Worm (Caenorhabditis elegans) whole organism, L2 larva: ENCODE measurements around the gene T16G12.9.

ENCODE experiments used
- F13H6.1 ChIP-seq: sonication (generic microtip); optimal IDR thresholded peaks from 2 replicates; lab custom pipeline; 2016; ENCODE audit warnings: missing genetic modification characterization, missing compliant biosample characterization
- R02D3.7 ChIP-seq: fragments of 150-350 bp; optimal IDR thresholded peaks from 2 replicates; lab custom pipeline; 2014; ENCODE audit warnings: missing biosample characterization, missing genetic modification characterization
- Y55F3AM.14 ChIP-seq: fragments of 200-800 bp; sonication (Bioruptor generic); optimal IDR thresholded peaks from 2 replicates; lab custom pipeline; 2018; ENCODE audit warnings: mild to moderate bottlenecking, missing genetic modification characterization, missing compliant biosample characterization
- ZK546.5 ChIP-seq: sonication (generic microtip); optimal IDR thresholded peaks from 2 replicates; lab custom pipeline; 2017; ENCODE audit warnings: missing biosample characterization, missing genetic modification characterization
- alr-1 ChIP-seq: fragments of 150-350 bp; optimal IDR thresholded peaks from 2 replicates; lab custom pipeline; 2014; ENCODE audit warnings: missing biosample characterization, missing genetic modification characterization
- aly-2 ChIP-seq: fragments of 150-350 bp; optimal IDR thresholded peaks from 2 replicates; lab custom pipeline; 2014; ENCODE audit warnings: missing biosample characterization, missing genetic modification characterization
- ama-1 ChIP-seq: fragments of 150-350 bp; optimal IDR thresholded peaks from 2 replicates; lab custom pipeline; 2018; ENCODE audit warnings: inconsistent platforms
- blmp-1 ChIP-seq: sonication (generic microtip); optimal IDR thresholded peaks from 2 replicates; lab custom pipeline; 2017; ENCODE audit warnings: missing genetic modification characterization, mild to moderate bottlenecking, missing compliant biosample characterization, antibody characterized with exemption, moderate library complexity; ENCODE audit not compliant: insufficient read depth
- ceh-16 ChIP-seq: fragments of 150-350 bp; optimal IDR thresholded peaks from 2 replicates; lab custom pipeline; 2014; ENCODE audit warnings: missing biosample characterization, missing genetic modification characterization
- ceh-82 ChIP-seq: fragments of 150-350 bp; optimal IDR thresholded peaks from 2 replicates; lab custom pipeline; 2014; ENCODE audit warnings: missing biosample characterization, missing genetic modification characterization
- crh-2 ChIP-seq: sonication (generic microtip); optimal IDR thresholded peaks from 2 replicates; lab custom pipeline; 2017; ENCODE audit warnings: missing biosample characterization, missing genetic modification characterization
- elt-1 ChIP-seq: fragments of 150-350 bp; optimal IDR thresholded peaks from 2 replicates; lab custom pipeline; 2014; ENCODE audit warnings: missing biosample characterization, missing genetic modification characterization
- elt-3 ChIP-seq: sonication (generic microtip); optimal IDR thresholded peaks from 2 replicates; lab custom pipeline; 2017; ENCODE audit warnings: missing biosample characterization, missing genetic modification characterization
- fos-1 ChIP-seq: fragments of 150-350 bp; optimal IDR thresholded peaks from 2 replicates; lab custom pipeline; 2014; ENCODE audit warnings: missing biosample characterization, missing genetic modification characterization
- lin-13 ChIP-seq: fragments of 150-350 bp; optimal IDR thresholded peaks from 2 replicates; lab custom pipeline; 2014; ENCODE audit warnings: missing biosample characterization, missing genetic modification reagents, missing genetic modification characterization
- mab-5 ChIP-seq: fragments of 150-350 bp; optimal IDR thresholded peaks from 2 replicates; lab custom pipeline; 2014; ENCODE audit warnings: missing biosample characterization, missing genetic modification characterization
- mbf-1 ChIP-seq: sonication (generic microtip); optimal IDR thresholded peaks from 2 replicates; lab custom pipeline; 2017; ENCODE audit warnings: missing biosample characterization, missing genetic modification characterization
- mdl-1 ChIP-seq, 2 experiments: fragments of 150-350 bp in 1 of 2; sonication (generic microtip) in 1 of 2; optimal IDR thresholded peaks; 2 replicates each; lab custom pipeline; 2017; ENCODE audit warnings: missing biosample characterization in 2 of 2, missing genetic modification characterization in 2 of 2
- nhr-10 ChIP-seq: sonication (generic microtip); optimal IDR thresholded peaks from 2 replicates; lab custom pipeline; 2017; ENCODE audit warnings: missing biosample characterization, missing genetic modification characterization
- nhr-11 ChIP-seq: fragments of 150-350 bp; optimal IDR thresholded peaks from 2 replicates; lab custom pipeline; 2014; ENCODE audit warnings: missing biosample characterization, missing genetic modification characterization
- nhr-129 ChIP-seq: fragments of 150-350 bp; optimal IDR thresholded peaks from 2 replicates; lab custom pipeline; 2014; ENCODE audit warnings: missing biosample characterization, missing genetic modification characterization
- nhr-21 ChIP-seq: fragments of 150-350 bp; optimal IDR thresholded peaks from 2 replicates; lab custom pipeline; 2014; ENCODE audit warnings: missing biosample characterization, missing genetic modification characterization
- nhr-23 ChIP-seq: fragments of 150-350 bp; optimal IDR thresholded peaks from 2 replicates; lab custom pipeline; 2014; ENCODE audit warnings: missing biosample characterization, missing genetic modification reagents, missing genetic modification characterization
- nhr-237 ChIP-seq: fragments of 150-350 bp; optimal IDR thresholded peaks from 2 replicates; lab custom pipeline; 2014; ENCODE audit warnings: missing biosample characterization, missing genetic modification characterization
- nhr-25 ChIP-seq: fragments of 150-350 bp; sonication (generic microtip); optimal IDR thresholded peaks from 3 replicates; lab custom pipeline; 2014; ENCODE audit warnings: missing biosample characterization, missing genetic modification characterization
- nhr-6 ChIP-seq: fragments of 150-350 bp; optimal IDR thresholded peaks from 2 replicates; lab custom pipeline; 2014; ENCODE audit warnings: missing biosample characterization, missing genetic modification characterization
- sem-4 ChIP-seq: fragments of 150-350 bp; optimal IDR thresholded peaks from 2 replicates; lab custom pipeline; 2014; ENCODE audit warnings: missing biosample characterization, missing genetic modification reagents, missing genetic modification characterization
- sma-3 ChIP-seq: sonication (generic microtip); optimal IDR thresholded peaks from 2 replicates; lab custom pipeline; 2016; ENCODE audit warnings: missing genetic modification reagents, missing genetic modification characterization, missing compliant biosample characterization
- snpc-4 ChIP-seq: fragments of 150-350 bp; optimal IDR thresholded peaks from 2 replicates; lab custom pipeline; 2014; ENCODE audit warnings: missing biosample characterization, missing genetic modification characterization
- unc-39 ChIP-seq: fragments of 150-350 bp; optimal IDR thresholded peaks from 2 replicates; lab custom pipeline; 2014; ENCODE audit warnings: missing biosample characterization, missing genetic modification characterization
- unc-62 ChIP-seq: fragments of 150-350 bp; optimal IDR thresholded peaks from 2 replicates; lab custom pipeline; 2014; ENCODE audit warnings: missing biosample characterization, missing genetic modification reagents, missing genetic modification characterization
- zag-1 ChIP-seq: fragments of 150-350 bp; optimal IDR thresholded peaks from 2 replicates; lab custom pipeline; 2014; ENCODE audit warnings: missing biosample characterization, missing genetic modification characterization
- ztf-4 ChIP-seq: fragments of 150-350 bp; optimal IDR thresholded peaks from 2 replicates; lab custom pipeline; 2014; ENCODE audit warnings: missing biosample characterization, missing genetic modification characterization

Gene T16G12.9

DNA sequence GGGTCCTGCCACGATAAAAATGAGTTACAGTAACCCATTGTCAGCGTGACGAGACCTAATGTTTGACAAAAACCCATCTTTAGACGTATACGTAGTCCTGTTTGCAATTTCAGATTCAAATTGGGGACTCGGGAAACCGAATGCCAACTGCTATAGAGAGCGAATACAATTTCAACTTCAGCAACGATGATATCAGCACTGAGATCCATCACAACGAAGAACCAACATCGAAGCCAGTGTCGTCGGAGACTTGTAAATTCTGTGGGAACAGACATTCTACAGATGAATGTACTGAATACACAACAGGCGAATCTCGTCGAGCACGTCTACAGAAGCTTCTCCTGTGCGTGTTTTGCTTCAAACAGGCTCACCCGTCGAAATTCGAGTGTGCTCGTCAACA is 7.5 kb upstream of the T16G12.9 start:
- no peak for TF ChIP-seq elt-3 (tag; lab: Kevin White, UChicago)
- TF ChIP-seq mbf-1 (tag; lab: Kevin White, UChicago), result no peak
- TF ChIP-seq nhr-10 (tag; lab: Kevin White, UChicago), result no peak
- no peak for TF ChIP-seq ceh-82
- TF ChIP-seq Y55F3AM.14 (GFP tag; lab: Kevin White, UChicago), result no peak
- TF ChIP-seq unc-39 (tag; lab: Kevin White, UChicago), result no peak
- no peak for TF ChIP-seq F13H6.1 (tag; lab: Kevin White, UChicago)
- TF ChIP-seq R02D3.7 (tag; lab: Kevin White, UChicago), result no peak
- no peak for TF ChIP-seq zag-1 (tag; lab: Kevin White, UChicago)

DNA sequence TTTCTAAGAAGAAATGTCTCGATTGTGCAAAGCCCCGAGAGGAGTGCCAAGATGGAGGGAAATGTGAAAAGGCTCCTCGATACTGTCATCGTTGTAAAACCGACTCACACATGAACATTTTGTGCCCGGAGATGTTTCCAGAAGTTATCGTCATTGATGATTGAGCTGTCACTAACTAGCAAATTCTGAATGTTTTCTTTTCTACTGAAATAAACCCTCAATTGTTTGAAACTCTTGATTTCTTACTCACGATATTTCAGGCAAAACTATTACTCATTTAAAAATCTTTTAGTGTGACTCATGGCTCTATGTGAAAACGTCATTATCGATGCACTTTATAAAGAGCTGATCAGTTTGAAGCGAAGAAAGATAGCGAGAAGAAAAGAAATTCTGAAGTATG is 7.1 kb upstream of the T16G12.9 start, which contains the start of gene T16H12.13:
Gene T16H12.13 (plus strand): TSS at position 301 of the 400 bp plus-strand sequence.
- TF ChIP-seq mbf-1 (tag; lab: Kevin White, UChicago) (no peak), mdl-1 (tag; optimal IDR thresholded peaks at IDR 0.05; lab: Kevin White, UChicago) (no peak), nhr-21 (tag; lab: Kevin White, UChicago) (no peak)

DNA sequence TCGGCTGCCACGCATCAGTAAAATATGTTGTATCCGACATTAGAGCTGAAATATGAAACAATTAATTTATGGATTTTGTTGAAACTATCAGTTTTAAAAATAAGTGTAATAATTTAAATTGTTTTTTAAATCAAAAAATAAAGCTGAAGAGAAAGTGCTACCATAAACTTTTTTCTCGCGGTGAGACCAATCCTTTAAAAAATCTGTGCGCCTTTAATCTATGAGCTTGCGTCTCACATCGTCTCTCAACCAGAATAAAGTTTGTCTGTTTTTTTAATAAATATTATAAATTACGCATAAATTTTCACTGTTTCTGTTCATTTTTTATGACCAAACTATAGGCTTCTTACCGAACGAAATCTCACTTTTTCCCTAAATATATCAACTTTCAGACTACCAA is 5.2 kb upstream of the T16G12.9 start, which contains the start of gene T16H12.3:
Gene T16H12.3 (minus strand): TSS at position 51 of the 400 bp plus-strand sequence.
- TF ChIP-seq alr-1 (no peak), ama-1 (lab: Kevin White, UChicago) (no peak), ZK546.5 (tag; lab: Kevin White, UChicago) (no peak), elt-1 (tag; lab: Kevin White, UChicago) (no peak), mdl-1 (tag; optimal IDR thresholded peaks at IDR 0.05; lab: Kevin White, UChicago) (no peak), elt-3 (tag; lab: Kevin White, UChicago) (no peak), mab-5 (tag; lab: Kevin White, UChicago) (no peak), lin-13 (GFP tag; lab: Kevin White, UChicago) (no peak), sma-3 (GFP tag; lab: Kevin White, UChicago) (no peak), snpc-4 (tag; lab: Kevin White, UChicago) (no peak), ceh-16 (no peak), crh-2 (tag; lab: Kevin White, UChicago) (no peak), ztf-4 (tag; lab: Kevin White, UChicago) (no peak), fos-1 (tag; lab: Kevin White, UChicago) (no peak), nhr-6 (tag; lab: Kevin White, UChicago) (no peak), sem-4 (no peak), nhr-23 (tag; lab: Kevin White, UChicago) (no peak)
- TF ChIP-seq, all 48 proteins: peak for 0

DNA sequence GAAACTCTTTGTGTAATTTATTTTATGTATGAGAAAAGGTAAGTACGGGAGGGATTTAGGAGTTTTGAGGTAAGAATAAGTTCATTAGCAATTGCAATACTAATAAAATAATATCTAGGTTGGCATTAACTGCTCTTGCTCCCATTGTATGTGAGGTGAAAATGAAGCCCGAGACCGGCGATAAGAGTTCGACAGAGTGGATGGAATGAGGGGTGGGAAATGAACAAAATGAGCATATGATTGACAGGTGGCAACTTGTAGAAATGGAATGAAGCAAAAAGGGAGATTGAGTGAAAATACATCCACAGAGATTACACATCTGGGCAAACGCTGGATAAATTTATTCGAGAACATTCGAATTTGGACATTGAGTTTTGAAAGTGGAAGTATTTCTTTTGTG is 733 bp upstream of the T16G12.9 start:
- no peak for TF ChIP-seq nhr-25 (tag; lab: Kevin White, UChicago)
- TF ChIP-seq nhr-11, result no peak
- TF ChIP-seq nhr-10 (tag; lab: Kevin White, UChicago), result no peak
- TF ChIP-seq unc-62 (GFP tag; lab: Kevin White, UChicago), result no peak
- no peak for TF ChIP-seq ZK546.5 (tag; lab: Kevin White, UChicago)
- TF ChIP-seq, all 48 proteins: peak for 0

DNA sequence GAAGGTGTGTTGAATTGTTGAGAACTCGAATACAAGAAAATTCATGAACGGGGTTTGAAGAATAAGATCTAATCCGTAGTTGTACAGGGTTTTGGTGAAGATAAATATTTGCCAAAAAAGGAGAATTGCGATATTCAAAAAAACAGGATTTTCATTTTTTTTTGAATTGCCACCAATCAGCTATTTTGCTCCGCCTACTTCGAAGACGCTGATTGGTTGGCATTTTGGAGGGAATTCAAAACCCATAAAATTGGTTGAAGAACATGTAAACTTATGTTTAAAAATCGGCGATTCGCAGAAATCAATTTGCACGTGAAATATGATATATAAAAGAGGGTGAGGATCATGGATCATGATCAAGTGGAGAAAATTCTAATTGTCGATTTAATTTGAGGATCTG is 2.0 kb downstream of the T16G12.9 start:
- no peak for TF ChIP-seq nhr-21 (tag; lab: Kevin White, UChicago)
- no peak for TF ChIP-seq nhr-129 (tag; lab: Kevin White, UChicago)
- TF ChIP-seq unc-39 (tag; lab: Kevin White, UChicago), result no peak
- no peak for TF ChIP-seq alr-1
- no peak for TF ChIP-seq unc-62 (GFP tag; lab: Kevin White, UChicago)
- TF ChIP-seq ceh-16, result no peak
- TF ChIP-seq ama-1 (lab: Kevin White, UChicago), result no peak
- TF ChIP-seq aly-2 (tag; lab: Kevin White, UChicago), result no peak
- no peak for TF ChIP-seq elt-1 (tag; lab: Kevin White, UChicago)
- TF ChIP-seq mab-5 (tag; lab: Kevin White, UChicago), result no peak
- no peak for TF ChIP-seq nhr-237 (tag; lab: Kevin White, UChicago)
- no peak for TF ChIP-seq blmp-1 (tag; lab: Kevin White, UChicago)
- TF ChIP-seq zag-1 (tag; lab: Kevin White, UChicago), result no peak
- TF ChIP-seq fos-1 (tag; lab: Kevin White, UChicago), result no peak
- no peak for TF ChIP-seq elt-3 (tag; lab: Kevin White, UChicago)
